Fruit fly (Drosophila melanogaster) whole organism, embryonic: ENCODE data around the gene CG42814.
A peak's percentile ranks its signal among the peaks of the same experiment; 100 is the strongest.

Experiments
- B-H1 ChIP-seq: fragments of 200-800 bp; sonication (Bioruptor generic); IDR thresholded peaks from 3 replicates; pipeline ENCODE4 v1.3.6; 2022; ENCODE audit warnings: missing biosample characterization, missing genetic modification characterization
- Blimp-1 ChIP-seq: fragments of 200-800 bp; sonication (Bioruptor generic); optimal IDR thresholded peaks from 3 replicates; lab custom pipeline; 2018; ENCODE audit warnings: missing biosample characterization, missing genetic modification characterization, mild to moderate bottlenecking, moderate library complexity, missing genetic modification reagents
- CG10979 ChIP-seq: fragments of 200-800 bp; sonication (Bioruptor generic); optimal IDR thresholded peaks from 2 replicates; lab custom pipeline; 2018; ENCODE audit warnings: missing biosample characterization, mild to moderate bottlenecking, missing genetic modification characterization, moderate library complexity
- CG11560 ChIP-seq: fragments of 200-800 bp; sonication (Bioruptor generic); IDR thresholded peaks from 3 replicates; pipeline ENCODE4 v1.3.6; 2022; ENCODE audit warnings: missing biosample characterization, missing genetic modification characterization
- CG12155 ChIP-seq: fragments of 200-800 bp; sonication (Bioruptor generic); optimal IDR thresholded peaks from 3 replicates; lab custom pipeline; 2016; ENCODE audit warnings: missing biosample characterization, missing genetic modification characterization
- CG12769 ChIP-seq: fragments of 200-800 bp; sonication (Bioruptor generic); optimal IDR thresholded peaks from 2 replicates; lab custom pipeline; 2019; ENCODE audit warnings: missing biosample characterization, mild to moderate bottlenecking, missing genetic modification characterization, moderate library complexity
- CG13424 ChIP-seq: fragments of 200-800 bp; sonication (Bioruptor generic); optimal IDR thresholded peaks from 2 replicates; lab custom pipeline; 2019; ENCODE audit warnings: missing biosample characterization, mild to moderate bottlenecking, missing genetic modification characterization, moderate library complexity
- CG13775 ChIP-seq: fragments of 200-800 bp; sonication (Bioruptor generic); optimal IDR thresholded peaks from 3 replicates; lab custom pipeline; 2017; ENCODE audit warnings: missing biosample characterization, mild to moderate bottlenecking, missing genetic modification characterization
- CG13894 ChIP-seq: fragments of 200-800 bp; sonication (Bioruptor generic); optimal IDR thresholded peaks from 3 replicates; lab custom pipeline; 2018; ENCODE audit warnings: missing biosample characterization, mild to moderate bottlenecking, missing genetic modification characterization, moderate library complexity
- CG1647 ChIP-seq: fragments of 200-800 bp; sonication (Bioruptor generic); optimal IDR thresholded peaks from 3 replicates; lab custom pipeline; 2016; ENCODE audit warnings: missing biosample characterization, missing genetic modification characterization
- CG18011 ChIP-seq: fragments of 200-800 bp; sonication (Bioruptor generic); optimal IDR thresholded peaks from 2 replicates; lab custom pipeline; 2017; ENCODE audit warnings: missing biosample characterization, missing genetic modification characterization, mild to moderate bottlenecking, moderate library complexity, missing genotype
- CG31441 ChIP-seq: fragments of 200-800 bp; sonication (Bioruptor generic); IDR thresholded peaks from 2 replicates; pipeline ENCODE4 v1.3.6; 2022; ENCODE audit warnings: missing biosample characterization, missing genetic modification characterization
- CG33557 ChIP-seq: fragments of 200-800 bp; sonication (Bioruptor generic); optimal IDR thresholded peaks from 2 replicates; lab custom pipeline; 2019; ENCODE audit warnings: missing biosample characterization, mild to moderate bottlenecking, missing genetic modification characterization, moderate library complexity
- CG3995 ChIP-seq: fragments of 200-800 bp; sonication (Bioruptor generic); optimal IDR thresholded peaks from 3 replicates; lab custom pipeline; 2016; ENCODE audit warnings: missing biosample characterization, missing genetic modification characterization
- CG4820 ChIP-seq: fragments of 200-800 bp; sonication (Bioruptor generic); optimal IDR thresholded peaks from 3 replicates; lab custom pipeline; 2016; ENCODE audit warnings: missing biosample characterization, missing genetic modification characterization
- CG5180 ChIP-seq: fragments of 200-800 bp; sonication (Bioruptor generic); optimal IDR thresholded peaks from 3 replicates; lab custom pipeline; 2017; ENCODE audit warnings: missing biosample characterization, missing genetic modification characterization, mild to moderate bottlenecking, moderate library complexity, missing genetic modification reagents
- CG7357 ChIP-seq: fragments of 200-800 bp; sonication (Bioruptor generic); IDR thresholded peaks from 3 replicates; pipeline ENCODE4 v1.3.6; 2022; ENCODE audit warnings: missing biosample characterization, missing genetic modification characterization
- CG9437 ChIP-seq: fragments of 200-800 bp; sonication (Bioruptor generic); optimal IDR thresholded peaks from 2 replicates; lab custom pipeline; 2018; ENCODE audit warnings: missing biosample characterization, mild to moderate bottlenecking, missing genetic modification characterization
- Camta ChIP-seq: fragments of 200-800 bp; sonication (Bioruptor generic); optimal IDR thresholded peaks from 2 replicates; lab custom pipeline; 2016; ENCODE audit warnings: missing biosample characterization, missing genetic modification characterization
- CrebB ChIP-seq: fragments of 200-800 bp; sonication (Bioruptor generic); optimal IDR thresholded peaks from 3 replicates; lab custom pipeline; 2018; ENCODE audit warnings: missing biosample characterization, mild to moderate bottlenecking, missing genetic modification characterization
- Drgx ChIP-seq: fragments of 200-800 bp; sonication (Bioruptor generic); IDR thresholded peaks from 2 replicates; pipeline ENCODE4 v1.3.6; 2022; ENCODE audit warnings: missing biosample characterization, missing genetic modification characterization
- E2f2 ChIP-seq: fragments of 200-800 bp; sonication (Bioruptor generic); IDR thresholded peaks from 2 replicates; pipeline ENCODE4 v1.3.6; 2022; ENCODE audit warnings: missing biosample characterization, missing genetic modification characterization
- ERR ChIP-seq: fragments of 200-800 bp; sonication (Bioruptor generic); optimal IDR thresholded peaks from 2 replicates; lab custom pipeline; 2016; ENCODE audit warnings: missing biosample characterization, missing genetic modification characterization
- Ets65A ChIP-seq: fragments of 200-800 bp; sonication (Bioruptor generic); peaks from one replicate; lab custom pipeline; 2016; ENCODE audit warnings: missing biosample characterization, missing genetic modification characterization
- HHEX ChIP-seq: fragments of 200-800 bp; sonication (Bioruptor generic); optimal IDR thresholded peaks from 3 replicates; lab custom pipeline; 2017; ENCODE audit warnings: missing biosample characterization, mild to moderate bottlenecking, missing genetic modification characterization, missing genetic modification reagents
- HLH4C ChIP-seq: fragments of 200-800 bp; sonication (Bioruptor generic); IDR thresholded peaks from 3 replicates; pipeline ENCODE4 v1.3.6; 2022; ENCODE audit warnings: missing biosample characterization, missing genetic modification characterization; ENCODE audit not compliant: partially characterized antibody
- Hey ChIP-seq: fragments of 200-800 bp; sonication (Bioruptor generic); optimal IDR thresholded peaks from 3 replicates; lab custom pipeline; 2018; ENCODE audit warnings: missing biosample characterization, mild to moderate bottlenecking, missing genetic modification characterization
- HmgZ ChIP-seq: fragments of 200-800 bp; sonication (Bioruptor generic); optimal IDR thresholded peaks from 2 replicates; lab custom pipeline; 2018; ENCODE audit warnings: missing biosample characterization, mild to moderate bottlenecking, missing genetic modification characterization
- Mrtf ChIP-seq: fragments of 200-800 bp; sonication (Bioruptor generic); IDR thresholded peaks from 3 replicates; pipeline ENCODE4 v1.3.6; 2022; ENCODE audit warnings: missing biosample characterization, missing genetic modification characterization
- Oaz ChIP-seq: fragments of 200-800 bp; sonication (Bioruptor generic); IDR thresholded peaks from 2 replicates; pipeline ENCODE4 v1.3.6; 2022; ENCODE audit warnings: missing biosample characterization, missing genetic modification characterization
- Optix ChIP-seq: fragments of 200-800 bp; sonication (Bioruptor generic); IDR thresholded peaks from 3 replicates; pipeline ENCODE4 v1.3.6; 2022; ENCODE audit warnings: missing biosample characterization, missing genetic modification characterization
- Usf ChIP-seq: fragments of 200-800 bp; sonication (Bioruptor generic); optimal IDR thresholded peaks from 2 replicates; lab custom pipeline; 2017; ENCODE audit warnings: missing genotype, missing biosample characterization, missing genetic modification characterization
- Xrp1 ChIP-seq: fragments of 200-800 bp; sonication (Bioruptor generic); IDR thresholded peaks from 2 replicates; pipeline ENCODE4 v1.3.6; 2022; ENCODE audit warnings: missing biosample characterization, missing genetic modification characterization
- chinmo ChIP-seq: fragments of 200-800 bp; sonication (Bioruptor generic); IDR thresholded peaks from 4 replicates; pipeline ENCODE4 v1.3.6; 2022; ENCODE audit warnings: missing biosample characterization, missing genetic modification characterization; ENCODE audit not compliant: partially characterized antibody
- gce ChIP-seq: fragments of 200-800 bp; sonication (Bioruptor generic); IDR thresholded peaks from 3 replicates; pipeline ENCODE4 v1.3.6; 2022; ENCODE audit warnings: missing biosample characterization, missing genetic modification characterization
- gfzf ChIP-seq: fragments of 200-800 bp; sonication (Bioruptor generic); optimal IDR thresholded peaks from 2 replicates; lab custom pipeline; 2016; ENCODE audit warnings: missing biosample characterization, mild to moderate bottlenecking, missing genetic modification characterization, moderate library complexity
- gro ChIP-seq: fragments of 200-800 bp; sonication (Bioruptor generic); optimal IDR thresholded peaks from 2 replicates; lab custom pipeline; 2016; ENCODE audit warnings: missing biosample characterization, missing genetic modification characterization
- jing ChIP-seq: fragments of 200-800 bp; sonication (Bioruptor generic); optimal IDR thresholded peaks from 2 replicates; lab custom pipeline; 2018; ENCODE audit warnings: missing biosample characterization, mild to moderate bottlenecking, missing genetic modification characterization
- lbe ChIP-seq: fragments of 200-800 bp; sonication (Bioruptor generic); optimal IDR thresholded peaks from 2 replicates; lab custom pipeline; 2016; ENCODE audit warnings: missing biosample characterization, mild to moderate bottlenecking, missing genetic modification characterization
- mirr ChIP-seq: fragments of 200-800 bp; sonication (Bioruptor generic); optimal IDR thresholded peaks from 3 replicates; lab custom pipeline; 2018; ENCODE audit warnings: missing biosample characterization, mild to moderate bottlenecking, missing genetic modification characterization
- pfk ChIP-seq: fragments of 200-800 bp; sonication (Bioruptor generic); optimal IDR thresholded peaks from 2 replicates; lab custom pipeline; 2018; ENCODE audit warnings: missing biosample characterization, mild to moderate bottlenecking, missing genetic modification characterization, moderate library complexity
- pho ChIP-seq: fragments of 200-800 bp; sonication (Bioruptor generic); optimal IDR thresholded peaks from 2 replicates; lab custom pipeline; 2016; ENCODE audit warnings: missing biosample characterization, missing genetic modification characterization
- pnt ChIP-seq: fragments of 200-800 bp; sonication (Bioruptor generic); optimal IDR thresholded peaks from 3 replicates; lab custom pipeline; 2016; ENCODE audit warnings: missing biosample characterization, missing genetic modification characterization
- salm ChIP-seq: fragments of 200-800 bp; sonication (Bioruptor generic); optimal IDR thresholded peaks from 2 replicates; lab custom pipeline; 2018; ENCODE audit warnings: missing biosample characterization, mild to moderate bottlenecking, missing genetic modification characterization
- slp2 ChIP-seq: fragments of 200-800 bp; sonication (Bioruptor generic); optimal IDR thresholded peaks from 2 replicates; lab custom pipeline; 2016; ENCODE audit warnings: missing biosample characterization, missing genetic modification characterization
- tio ChIP-seq: fragments of 200-800 bp; sonication (Bioruptor generic); optimal IDR thresholded peaks from 2 replicates; lab custom pipeline; 2017; ENCODE audit warnings: missing biosample characterization, missing genetic modification characterization, inconsistent platforms
- toy ChIP-seq: fragments of 200-800 bp; sonication (Bioruptor generic); IDR thresholded peaks from 2 replicates; pipeline ENCODE4 v1.3.6; 2022; ENCODE audit warnings: missing biosample characterization, missing genetic modification characterization
- wdn ChIP-seq: fragments of 200-800 bp; sonication (Bioruptor generic); IDR thresholded peaks from 2 replicates; pipeline ENCODE4 v1.3.6; 2022; ENCODE audit warnings: missing biosample characterization, missing genetic modification characterization
- zfh1 ChIP-seq: fragments of 200-800 bp; sonication (Bioruptor generic); IDR thresholded peaks from 3 replicates; pipeline ENCODE4 v1.3.6; 2022; ENCODE audit warnings: missing biosample characterization, missing genetic modification characterization

CG42814 gene

DNA sequence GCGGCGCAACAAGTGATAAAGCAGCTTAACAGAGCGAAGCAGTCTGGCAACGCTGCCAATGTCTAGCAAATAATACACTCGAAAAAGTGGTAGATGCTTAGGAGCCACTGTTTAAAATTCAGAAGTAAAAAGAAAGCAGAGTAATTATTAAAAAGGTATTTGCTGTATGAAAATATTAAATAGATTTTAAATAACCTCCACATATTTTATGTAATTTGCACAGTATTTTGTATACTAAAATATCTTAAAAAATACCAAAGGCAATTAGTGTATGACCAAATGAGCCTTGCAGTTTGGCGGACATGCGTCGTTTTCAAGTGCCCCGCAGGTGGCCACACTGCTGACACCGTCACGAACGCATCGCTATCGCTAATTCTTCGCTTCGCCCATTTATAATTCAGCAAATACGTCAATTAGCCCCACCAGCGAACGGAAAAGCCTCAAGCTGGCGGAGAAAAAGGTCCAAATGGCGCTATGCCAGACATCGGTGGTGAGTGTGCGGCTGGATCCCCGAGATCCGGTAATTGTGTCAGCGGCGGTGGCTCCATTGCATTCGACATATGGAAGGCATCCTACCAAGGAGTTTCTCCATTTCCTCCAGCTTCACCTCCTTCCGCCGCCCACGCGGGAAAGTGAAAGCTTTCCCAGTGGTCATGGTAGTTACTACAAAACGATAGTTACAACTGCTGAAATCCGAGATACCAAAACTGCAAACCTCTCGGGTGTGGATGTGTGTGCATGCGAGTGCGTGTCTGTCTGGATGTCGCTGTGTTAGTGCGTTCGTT is 24.1 kb upstream of the CG42814 start, which contains the start of gene pll (continued):
- peak; percentile 40 for TF ChIP-seq CG33557 (GFP tag; lab: Kevin White, UChicago)
- 0 out of 4 replicates have a peak, but pooled peaks have one; percentile 60 for TF ChIP-seq chinmo (GFP tag; lab: Robert Waterston, UW)
- TF ChIP-seq wdn (GFP tag; lab: Robert Waterston, UW), result peak; percentile 84
- TF ChIP-seq CG4820 (GFP tag; lab: Kevin White, UChicago), result peak; percentile 68
- TF ChIP-seq CG18011 (GFP tag; lab: Kevin White, UChicago), result peak; percentile 48
- TF ChIP-seq ERR (GFP tag; lab: Kevin White, UChicago), result peak; percentile 76
- no peak for TF ChIP-seq tio (GFP tag; lab: Kevin White, UChicago)
- peak; percentile 90 for TF ChIP-seq Drgx
- no peak for TF ChIP-seq Hey (tag; lab: Kevin White, UChicago)
- TF ChIP-seq CG10979 (tag; lab: Kevin White, UChicago), result peak; percentile 71
- TF ChIP-seq gro, result peak; percentile 58
- no peak for TF ChIP-seq CG5180 (GFP tag; lab: Kevin White, UChicago)
- TF ChIP-seq gce (GFP tag; lab: Robert Waterston, UW), result peak; percentile 79; the same call in 2 of the 3 replicates
- no peak for TF ChIP-seq pfk (GFP tag; lab: Kevin White, UChicago)
- peak; percentile 36 for TF ChIP-seq pnt (GFP tag; lab: Kevin White, UChicago)
- TF ChIP-seq slp2 (GFP tag; lab: Kevin White, UChicago), result peak; percentile 28
- TF ChIP-seq CG13424 (tag; lab: Kevin White, UChicago), result peak; percentile 84
- TF ChIP-seq Usf (GFP tag; lab: Kevin White, UChicago), result no peak
- TF ChIP-seq CG3995 (GFP tag; lab: Kevin White, UChicago), result peak; percentile 43
- TF ChIP-seq CG11560, result peak; percentile 58; the same call in 1 of the 3 replicates
- peak; percentile 24 for TF ChIP-seq mirr (GFP tag; lab: Kevin White, UChicago)
- TF ChIP-seq HmgZ (tag; lab: Kevin White, UChicago), result peak; percentile 85
- peak; percentile 51; the same call in 1 of the 3 replicates for TF ChIP-seq HLH4C (GFP tag; lab: Robert Waterston, UW)
- TF ChIP-seq salm, result peak; percentile 40
- peak; percentile 94 for TF ChIP-seq gfzf (GFP tag; lab: Kevin White, UChicago)
- TF ChIP-seq Optix (GFP tag; lab: Robert Waterston, UW), result 0 out of 3 replicates have a peak, but pooled peaks have one; percentile 41
- peak; percentile 90 for TF ChIP-seq B-H1 (GFP tag; lab: Robert Waterston, UW)
- TF ChIP-seq CG7357 (GFP tag; lab: Robert Waterston, UW), result peak; percentile 80
- no peak for TF ChIP-seq CG12769 (tag; lab: Kevin White, UChicago)
- peak; percentile 91 for TF ChIP-seq zfh1
- peak; percentile 32 for TF ChIP-seq CG1647
- peak; percentile 78 for TF ChIP-seq pho
- peak; percentile 51 for TF ChIP-seq HHEX (GFP tag; lab: Kevin White, UChicago)
- TF ChIP-seq CrebB (tag; lab: Kevin White, UChicago), result peak; percentile 40
- peak; percentile 74 for TF ChIP-seq E2f2 (GFP tag; lab: Robert Waterston, UW)
- peak; percentile 75 for TF ChIP-seq Oaz (GFP tag; lab: Robert Waterston, UW)
- TF ChIP-seq CG12155 (GFP tag; lab: Kevin White, UChicago), result peak; percentile 83
- TF ChIP-seq Mrtf (GFP tag; lab: Robert Waterston, UW), result peak; percentile 85
- no peak for TF ChIP-seq lbe (GFP tag; lab: Kevin White, UChicago)
- TF ChIP-seq Ets65A (GFP tag; lab: Kevin White, UChicago), result peak; percentile 96
- TF ChIP-seq Xrp1 (GFP tag; lab: Robert Waterston, UW), result peak; percentile 91
- TF ChIP-seq CG31441 (GFP tag; lab: Robert Waterston, UW), result no peak; the same call in 1 of the 2 replicates
- peak; percentile 71 for TF ChIP-seq Camta
- peak; percentile 81 for TF ChIP-seq CG13775 (GFP tag; lab: Kevin White, UChicago)
- no peak for TF ChIP-seq jing (GFP tag; lab: Kevin White, UChicago)
- TF ChIP-seq Blimp-1, result peak; percentile 78
- TF ChIP-seq CG9437, result no peak
- TF ChIP-seq toy (GFP tag; lab: Robert Waterston, UW), result no peak
- no peak for TF ChIP-seq CG13894 (tag; lab: Kevin White, UChicago)
